Worm (Caenorhabditis elegans) whole organism, L4/young adult: ENCODE results near the gene K10H10.13.

Source experiments
- W03F9.2 ChIP-seq: fragments of 150-350 bp; optimal IDR thresholded peaks from 2 replicates; lab custom pipeline; 2014; ENCODE audit warnings: missing biosample characterization, missing genetic modification characterization
- dao-5 ChIP-seq: sonication (generic microtip); optimal IDR thresholded peaks from 2 replicates; lab custom pipeline; 2016; ENCODE audit warnings: missing genotype, missing genetic modification characterization, moderate library complexity, missing compliant biosample characterization

DNA sequence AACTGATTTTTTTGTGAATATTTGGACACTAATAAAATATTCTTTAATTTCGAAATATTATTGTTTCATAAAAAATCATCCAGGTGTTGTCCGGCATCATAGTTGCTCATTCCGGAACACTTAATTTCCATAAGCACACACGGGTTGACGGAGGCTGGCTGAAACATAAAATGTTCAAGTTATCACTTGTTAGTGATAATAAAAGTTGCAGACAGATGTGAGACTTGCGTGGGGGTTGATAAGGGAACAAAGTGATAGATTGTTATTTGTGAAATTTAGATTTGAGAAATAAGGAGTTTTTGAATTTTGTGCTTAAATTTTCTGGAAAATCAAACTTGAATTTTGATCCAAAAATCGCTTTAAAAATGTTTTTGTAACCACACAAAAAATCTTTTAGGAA, 927 bp downstream of the K10H10.13 start:
- no peak for TF ChIP-seq W03F9.2
- TF ChIP-seq dao-5 = no peak
